Fruit fly (Drosophila melanogaster): ENCODE results near the gene Prosbeta3.

dm6 chr3R:9006129-9006528 is at the start of gene Prosbeta3, which contains the start of gene Iru:
- no peak for TF ChIP-seq cnc (optimal IDR thresholded peaks at IDR 0.05)
- no peak for TF ChIP-seq kay (GFP tag; ENCODE audit: borderline replicate concordance)
- no peak for TF ChIP-seq CG5204 (GFP tag; optimal IDR thresholded peaks at IDR 0.05)
- no peak for TF ChIP-seq CG7045 (GFP tag; optimal IDR thresholded peaks at IDR 0.05)
- no peak for TF ChIP-seq CG7101 (tag; optimal IDR thresholded peaks at IDR 0.05)
- TF ChIP-seq CG11617 (GFP tag; optimal IDR thresholded peaks at IDR 0.05): no peak
- TF ChIP-seq toe (GFP tag; optimal IDR thresholded peaks at IDR 0.05): no peak
- no peak for TF ChIP-seq Crg-1 (GFP tag; optimal IDR thresholded peaks at IDR 0.05)

Data from whole organism, adult.